Worm (Caenorhabditis elegans): ENCODE data around the gene F59B2.15.

The F59B2.15 gene

DNA sequence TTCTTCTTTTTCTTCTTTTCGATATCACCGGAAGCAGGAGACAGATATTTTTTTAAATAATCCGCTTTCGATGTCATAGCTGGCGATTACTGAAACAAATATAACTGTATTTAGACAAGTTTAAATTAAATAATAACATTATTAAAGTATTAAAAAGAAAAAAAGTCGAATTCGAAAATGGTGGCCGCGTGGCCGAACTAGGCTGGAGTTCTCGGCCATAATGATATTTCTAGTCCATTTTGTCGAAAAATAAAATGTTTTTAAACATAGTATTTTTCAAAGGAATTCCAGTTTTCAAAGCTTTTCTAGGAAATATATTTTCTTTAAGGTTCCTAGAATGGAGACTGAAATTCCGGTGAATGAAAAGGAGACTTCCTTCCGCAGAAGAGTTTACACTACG, 34.8 kb downstream of the F59B2.15 start, which contains the start of the genes bud-13 and rpap-2 (continued):
- TF ChIP-seq C34B4.2 (tag; optimal IDR thresholded peaks at IDR 0.05) = no peak
- TF ChIP-seq lsy-2 (tag; optimal IDR thresholded peaks at IDR 0.05) = no peak
- no peak for TF ChIP-seq irx-1 (tag; optimal IDR thresholded peaks at IDR 0.05)
- TF ChIP-seq pag-3 (tag; optimal IDR thresholded peaks at IDR 0.05; ENCODE audit: borderline replicate concordance, insufficient read depth) = no peak
- TF ChIP-seq ceh-82 (tag; optimal IDR thresholded peaks at IDR 0.05) = no peak
- no peak for TF ChIP-seq lin-35 (GFP tag; optimal IDR thresholded peaks at IDR 0.05)
- TF ChIP-seq xbp-1 (tag; optimal IDR thresholded peaks at IDR 0.05) = no peak
- no peak for TF ChIP-seq pqm-1 (tag; optimal IDR thresholded peaks at IDR 0.05)
- no peak for TF ChIP-seq nhr-90 (tag; optimal IDR thresholded peaks at IDR 0.05; ENCODE audit: poor library complexity)
- TF ChIP-seq dpl-1 (GFP tag; optimal IDR thresholded peaks at IDR 0.05) = peak in 1 of 3 experiments; percentile 12
- TF ChIP-seq unc-30 (tag; optimal IDR thresholded peaks at IDR 0.05) = no peak
- TF ChIP-seq tbx-2 (tag; optimal IDR thresholded peaks at IDR 0.05) = no peak
- TF ChIP-seq ama-1 (optimal IDR thresholded peaks at IDR 0.05) = no peak
- TF ChIP-seq rnt-1 (tag; optimal IDR thresholded peaks at IDR 0.05) = peak; percentile 63
- TF ChIP-seq lin-14 (GFP tag; optimal IDR thresholded peaks at IDR 0.05) = no peak
- TF ChIP-seq nhr-12 (tag; optimal IDR thresholded peaks at IDR 0.05) = no peak
- no peak for TF ChIP-seq ets-5 (GFP tag; IDR thresholded peaks at IDR 0.05)
- TF ChIP-seq mab-9 (GFP tag; IDR thresholded peaks at IDR 0.05) = no peak
- TF ChIP-seq fos-1 (tag; optimal IDR thresholded peaks at IDR 0.05) = no peak
- peak; percentile 27 for TF ChIP-seq nhr-47 (tag; optimal IDR thresholded peaks at IDR 0.05)
- TF ChIP-seq ces-1 (GFP tag; optimal IDR thresholded peaks at IDR 0.05) = no peak
- TF ChIP-seq ceh-90 (tag; optimal IDR thresholded peaks at IDR 0.05) = peak; percentile 65
- no peak for TF ChIP-seq isw-1 (GFP tag; IDR thresholded peaks at IDR 0.05)

DNA sequence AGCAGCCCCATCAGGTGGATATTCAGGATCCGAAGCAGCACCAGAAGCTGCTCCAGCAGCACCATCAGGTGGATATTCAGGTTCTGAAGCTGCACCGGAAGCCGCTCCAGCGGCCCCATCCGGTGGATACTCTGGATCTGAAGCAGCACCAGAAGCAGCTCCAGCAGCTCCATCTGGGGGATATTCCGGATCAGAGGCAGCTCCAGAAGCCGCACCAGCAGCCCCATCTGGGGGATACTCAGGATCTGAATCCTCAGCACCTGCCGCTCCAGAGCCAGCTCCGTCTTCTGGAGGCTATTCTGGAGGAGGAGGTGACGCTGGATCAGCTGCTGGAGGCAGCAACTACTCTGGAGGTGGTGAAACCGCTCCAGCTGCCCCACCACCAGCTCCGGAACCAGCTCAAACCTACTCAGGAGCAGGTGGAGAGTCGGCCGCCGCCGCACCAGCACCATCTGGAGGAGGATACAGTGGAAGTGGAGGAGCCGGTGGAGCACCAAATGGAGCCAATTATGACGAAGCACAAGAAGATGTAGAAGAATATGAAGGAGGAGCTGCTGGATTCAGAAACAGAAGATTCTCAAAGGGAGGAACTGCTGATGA, 37.7 kb downstream of the F59B2.15 start:
- TF ChIP-seq unc-130 (tag; optimal IDR thresholded peaks at IDR 0.05) (no peak), dsc-1 (tag; optimal IDR thresholded peaks at IDR 0.05) (no peak), lsy-2 (tag; optimal IDR thresholded peaks at IDR 0.05) (no peak), ceh-82 (tag; optimal IDR thresholded peaks at IDR 0.05) (no peak), unc-86 (tag; optimal IDR thresholded peaks at IDR 0.05) (no peak), ztf-11 (tag; optimal IDR thresholded peaks at IDR 0.05) (no peak), efl-1 (optimal IDR thresholded peaks at IDR 0.05) (no peak), efl-1 (GFP tag; optimal IDR thresholded peaks at IDR 0.05 in 1 of 2) (peak in 1 of 2 experiments; percentile 38), Y116A8C.19 (tag; optimal IDR thresholded peaks at IDR 0.05; ENCODE audit: borderline replicate concordance) (no peak), C34B4.2 (tag; optimal IDR thresholded peaks at IDR 0.05) (no peak), tlp-1 (tag; optimal IDR thresholded peaks at IDR 0.05) (no peak), C04F5.9 (tag; optimal IDR thresholded peaks at IDR 0.05) (no peak), mep-1 (tag; optimal IDR thresholded peaks at IDR 0.05) (no peak), ceh-8 (GFP tag; optimal IDR thresholded peaks at IDR 0.05) (peak; percentile 45)

DNA sequence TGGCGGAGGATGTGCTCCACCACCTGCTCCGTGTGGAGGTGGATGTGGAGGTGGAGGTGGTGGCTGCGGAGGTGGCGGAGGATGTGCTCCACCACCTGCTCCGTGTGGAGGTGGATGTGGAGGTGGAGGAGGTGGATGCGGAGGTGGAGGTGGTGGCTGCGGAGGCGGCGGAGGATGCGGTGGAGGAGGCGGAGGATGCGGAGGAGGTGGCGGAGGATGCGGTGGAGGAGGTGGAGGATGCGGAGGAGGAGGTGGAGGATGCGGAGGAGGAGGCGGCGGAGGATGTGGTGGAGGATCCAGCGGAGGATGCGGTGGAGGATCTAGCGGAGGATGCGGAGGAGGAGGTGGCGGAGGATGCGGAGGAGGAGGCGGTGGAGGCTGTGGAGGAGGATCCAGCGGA, 40.0 kb downstream of the F59B2.15 start:
- peak; percentile 68 for TF ChIP-seq ceh-8 (GFP tag; optimal IDR thresholded peaks at IDR 0.05)
- no peak for TF ChIP-seq tbx-2 (tag; optimal IDR thresholded peaks at IDR 0.05)
- no peak for TF ChIP-seq nhr-47 (tag; optimal IDR thresholded peaks at IDR 0.05)

DNA sequence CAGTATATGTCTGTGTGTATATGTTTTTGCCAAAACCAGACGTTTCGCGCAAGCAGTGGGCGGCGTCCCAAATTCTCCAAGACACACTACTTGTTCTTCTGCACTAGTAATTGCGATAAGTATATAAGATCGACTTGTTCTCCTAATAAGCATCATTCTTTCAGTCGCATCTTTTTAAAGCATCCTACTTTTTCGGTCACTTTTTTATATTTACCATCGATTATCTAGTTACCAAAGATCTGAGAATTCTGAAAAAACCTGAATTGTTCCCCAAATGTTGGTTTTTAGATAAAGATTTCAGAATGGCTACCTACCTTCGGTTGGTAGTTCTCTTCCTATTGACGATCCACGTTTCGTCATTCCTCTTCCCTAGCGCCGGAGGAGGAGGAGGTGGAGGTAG, 40.5 kb downstream of the F59B2.15 start, which contains the start of gene grl-25:
Gene grl-25 (plus strand): TSS at position 301 of the 400 bp plus-strand sequence.
- TF ChIP-seq nhr-77 (tag; optimal IDR thresholded peaks at IDR 0.05) (no peak), nhr-90 (tag; optimal IDR thresholded peaks at IDR 0.05; ENCODE audit: poor library complexity) (no peak), alr-1 (tag; optimal IDR thresholded peaks at IDR 0.05; ENCODE audit: borderline replicate concordance) (no peak), hlh-4 (tag; optimal IDR thresholded peaks at IDR 0.05) (no peak), ama-1 (optimal IDR thresholded peaks at IDR 0.05) (no peak), ets-5 (GFP tag; IDR thresholded peaks at IDR 0.05) (no peak), unc-86 (tag; optimal IDR thresholded peaks at IDR 0.05) (no peak), egl-13 (tag; optimal IDR thresholded peaks at IDR 0.05) (no peak), unc-62 (GFP tag; optimal IDR thresholded peaks at IDR 0.05) (no peak), irx-1 (tag; optimal IDR thresholded peaks at IDR 0.05) (no peak), pax-3 (tag; optimal IDR thresholded peaks at IDR 0.05) (no peak), efl-1 (optimal IDR thresholded peaks at IDR 0.05) (no peak), efl-1 (GFP tag; optimal IDR thresholded peaks at IDR 0.05 in 1 of 2) (no peak), ceh-8 (GFP tag; optimal IDR thresholded peaks at IDR 0.05) (no peak), C16A3.4 (tag; optimal IDR thresholded peaks at IDR 0.05) (no peak), hlh-17 (GFP tag; optimal IDR thresholded peaks at IDR 0.05; ENCODE audit: borderline replicate concordance) (no peak), aly-2 (tag; optimal IDR thresholded peaks at IDR 0.05) (no peak), nhr-20 (tag; optimal IDR thresholded peaks at IDR 0.05) (no peak), blmp-1 (tag; optimal IDR thresholded peaks at IDR 0.05) (no peak), tlp-1 (tag; optimal IDR thresholded peaks at IDR 0.05) (no peak)
